Fruit fly (Drosophila melanogaster) whole organism, embryonic: ENCODE data around the gene ND-B16.6.

Experiments used
- Ada2b ChIP-seq: fragments of 200-800 bp; sonication (Bioruptor generic); IDR thresholded peaks from 2 replicates; pipeline ENCODE4 v1.3.6; 2022; ENCODE audit warnings: missing biosample characterization, missing genetic modification characterization
- CG1024 ChIP-seq: fragments of 200-800 bp; sonication (Bioruptor generic); IDR thresholded peaks from 2 replicates; pipeline ENCODE4 v1.3.6; 2022; ENCODE audit warnings: missing biosample characterization, missing genetic modification characterization
- CG10366 ChIP-seq: fragments of 200-800 bp; sonication (Bioruptor generic); IDR thresholded peaks from 2 replicates; pipeline ENCODE4 v1.3.6; 2022; ENCODE audit warnings: missing biosample characterization, missing genetic modification characterization
- CG11560 ChIP-seq: fragments of 200-800 bp; sonication (Bioruptor generic); IDR thresholded peaks from 3 replicates; pipeline ENCODE4 v1.3.6; 2022; ENCODE audit warnings: missing biosample characterization, missing genetic modification characterization
- CG12104 ChIP-seq: fragments of 200-800 bp; sonication (Bioruptor generic); optimal IDR thresholded peaks from 3 replicates; lab custom pipeline; 2016; ENCODE audit warnings: missing biosample characterization, missing genetic modification characterization
- CG12219 ChIP-seq: fragments of 200-800 bp; sonication (Bioruptor generic); optimal IDR thresholded peaks from 3 replicates; lab custom pipeline; 2018; ENCODE audit warnings: missing biosample characterization, mild to moderate bottlenecking, missing genetic modification characterization
- CG15073 ChIP-seq: fragments of 200-800 bp; sonication (Bioruptor generic); optimal IDR thresholded peaks from 2 replicates; lab custom pipeline; 2016; ENCODE audit warnings: missing biosample characterization, missing genetic modification characterization
- CG16813 ChIP-seq: fragments of 200-800 bp; sonication (Bioruptor generic); IDR thresholded peaks from 3 replicates; pipeline ENCODE4 v1.3.6; 2022; ENCODE audit warnings: missing biosample characterization, missing genetic modification characterization; ENCODE audit not compliant: partially characterized antibody
- CG17829 ChIP-seq: fragments of 200-800 bp; optimal IDR thresholded peaks from 2 replicates; lab custom pipeline; 2019; ENCODE audit warnings: missing biosample characterization, mild to moderate bottlenecking, missing genetic modification characterization, moderate library complexity
- CG18599 ChIP-seq: fragments of 200-800 bp; sonication (Bioruptor generic); optimal IDR thresholded peaks from 3 replicates; lab custom pipeline; 2017; ENCODE audit warnings: missing biosample characterization, missing genetic modification characterization, mild to moderate bottlenecking, moderate library complexity, missing genetic modification reagents
- CG2678 ChIP-seq: fragments of 200-800 bp; sonication (Bioruptor generic); optimal IDR thresholded peaks from 3 replicates; lab custom pipeline; 2019; ENCODE audit warnings: missing biosample characterization, mild to moderate bottlenecking, missing genetic modification characterization, moderate library complexity
- CG30020 ChIP-seq: fragments of 200-800 bp; optimal IDR thresholded peaks from 2 replicates; lab custom pipeline; 2019; ENCODE audit warnings: missing biosample characterization, mild to moderate bottlenecking, missing genetic modification characterization, moderate library complexity
- CG3163 ChIP-seq: fragments of 200-800 bp; sonication (Bioruptor generic); optimal IDR thresholded peaks from 3 replicates; lab custom pipeline; 2016; ENCODE audit warnings: missing biosample characterization, missing genetic modification characterization
- CG32532 ChIP-seq: fragments of 200-800 bp; sonication (Bioruptor generic); IDR thresholded peaks from 2 replicates; pipeline ENCODE4 v1.3.6; 2022; ENCODE audit warnings: missing biosample characterization, missing genetic modification characterization
- CG3281 ChIP-seq: fragments of 200-800 bp; sonication (Bioruptor generic); optimal IDR thresholded peaks from 3 replicates; lab custom pipeline; 2017; ENCODE audit warnings: missing biosample characterization, mild to moderate bottlenecking, missing genetic modification characterization
- CG34224 ChIP-seq: fragments of 200-800 bp; sonication (Bioruptor generic); IDR thresholded peaks from 3 replicates; pipeline ENCODE4 v1.3.6; 2022; ENCODE audit warnings: missing biosample characterization, missing genetic modification characterization; ENCODE audit not compliant: partially characterized antibody
- CG6654 ChIP-seq: fragments of 200-800 bp; sonication (Bioruptor generic); optimal IDR thresholded peaks from 2 replicates; lab custom pipeline; 2017; ENCODE audit warnings: missing biosample characterization, mild to moderate bottlenecking, missing genetic modification characterization
- CG8281 ChIP-seq: fragments of 200-800 bp; sonication (Bioruptor generic); optimal IDR thresholded peaks from 2 replicates; lab custom pipeline; 2018; ENCODE audit warnings: missing biosample characterization, mild to moderate bottlenecking, missing genetic modification characterization, moderate library complexity
- CG8290 ChIP-seq, 3 experiments: fragments of 200-800 bp; sonication (Bioruptor generic); optimal IDR thresholded peaks; 2 replicates each; lab custom pipeline; 2016 to 2019; ENCODE audit warnings: missing biosample characterization in 3 of 3, missing genetic modification characterization in 3 of 3, mild to moderate bottlenecking in 2 of 3, moderate library complexity in 1 of 3
- CG8944 ChIP-seq: fragments of 200-800 bp; sonication (Bioruptor generic); optimal IDR thresholded peaks from 3 replicates; lab custom pipeline; 2016; ENCODE audit warnings: missing biosample characterization, missing genetic modification characterization
- CG9215 ChIP-seq: fragments of 200-800 bp; sonication (Bioruptor generic); IDR thresholded peaks from 2 replicates; pipeline ENCODE4 v1.3.6; 2022; ENCODE audit warnings: missing biosample characterization, missing genetic modification characterization
- CoRest ChIP-seq: fragments of 200-800 bp; sonication (Bioruptor generic); optimal IDR thresholded peaks from 3 replicates; lab custom pipeline; 2018; ENCODE audit warnings: missing biosample characterization, mild to moderate bottlenecking, missing genetic modification characterization, moderate library complexity
- Dfd ChIP-seq, 2 experiments: fragments of >200 bp; optimal IDR thresholded peaks; 2 replicates each; lab custom pipeline; 2017; ENCODE audit warnings: missing biosample characterization in 2 of 2, missing genetic modification characterization in 2 of 2
- E2f1 ChIP-seq: fragments of 200-800 bp; sonication (Bioruptor generic); IDR thresholded peaks from 2 replicates; pipeline ENCODE4 v1.3.6; 2022; ENCODE audit warnings: missing biosample characterization, missing genetic modification characterization
- HHEX ChIP-seq: fragments of 200-800 bp; sonication (Bioruptor generic); optimal IDR thresholded peaks from 3 replicates; lab custom pipeline; 2017; ENCODE audit warnings: missing biosample characterization, mild to moderate bottlenecking, missing genetic modification characterization, missing genetic modification reagents
- Hmr ChIP-seq: fragments of 200-800 bp; sonication (Bioruptor generic); optimal IDR thresholded peaks from 3 replicates; lab custom pipeline; 2017; ENCODE audit warnings: mild to moderate bottlenecking, missing biosample characterization, missing genetic modification reagents, missing genetic modification characterization
- Hsf ChIP-seq: fragments of 200-800 bp; sonication (Bioruptor generic); optimal IDR thresholded peaks from 3 replicates; lab custom pipeline; 2016; ENCODE audit warnings: missing biosample characterization, missing genetic modification characterization
- Kr ChIP-seq: fragments of 200-800 bp; sonication (Bioruptor generic); optimal IDR thresholded peaks from 2 replicates; lab custom pipeline; 2017; ENCODE audit warnings: missing biosample characterization, mild to moderate bottlenecking, missing genetic modification characterization
- Max ChIP-seq: fragments of 200-800 bp; sonication (Bioruptor generic); optimal IDR thresholded peaks from 2 replicates; lab custom pipeline; 2016; ENCODE audit warnings: missing biosample characterization, mild to moderate bottlenecking, missing genetic modification characterization
- Med ChIP-seq: fragments of 200-800 bp; sonication (Bioruptor generic); peaks from one replicate; lab custom pipeline; 2016; ENCODE audit warnings: missing biosample characterization, missing genetic modification characterization, mild to moderate bottlenecking, inconsistent platforms, moderate library complexity
- Nf-YA ChIP-seq: fragments of 200-800 bp; sonication (Bioruptor generic); IDR thresholded peaks from 2 replicates; pipeline ENCODE4 v1.3.6; 2022; ENCODE audit warnings: missing biosample characterization, missing genetic modification characterization
- ato ChIP-seq: fragments of 200-800 bp; sonication (Bioruptor generic); IDR thresholded peaks from 2 replicates; pipeline ENCODE4 v1.3.6; 2022; ENCODE audit warnings: missing biosample characterization, missing genetic modification characterization; ENCODE audit not compliant: partially characterized antibody
- bab2 ChIP-seq: fragments of 200-800 bp; sonication (Bioruptor generic); optimal IDR thresholded peaks from 2 replicates; lab custom pipeline; 2016; ENCODE audit warnings: missing biosample characterization, missing genetic modification characterization
- bsh ChIP-seq, 2 experiments: fragments of 200-800 bp; sonication (Bioruptor generic); optimal IDR thresholded peaks; 2 replicates each; lab custom pipeline; 2017 to 2018; ENCODE audit warnings: mild to moderate bottlenecking in 2 of 2, missing biosample characterization in 2 of 2, missing genetic modification characterization in 2 of 2, moderate library complexity in 1 of 2
- chm ChIP-seq: fragments of 200-800 bp; sonication (Bioruptor generic); IDR thresholded peaks from 2 replicates; pipeline ENCODE4 v1.3.6; 2022; ENCODE audit warnings: missing biosample characterization, missing genetic modification characterization
- ci ChIP-seq: fragments of 200-800 bp; sonication (Bioruptor generic); IDR thresholded peaks from 3 replicates; pipeline ENCODE4 v1.3.6; 2022; ENCODE audit warnings: missing biosample characterization, missing genetic modification characterization
- fd3F ChIP-seq: fragments of 200-800 bp; sonication (Bioruptor generic); optimal IDR thresholded peaks from 2 replicates; lab custom pipeline; 2018; ENCODE audit warnings: missing biosample characterization, mild to moderate bottlenecking, missing genetic modification characterization, moderate library complexity
- hth ChIP-seq: fragments of >200 bp; optimal IDR thresholded peaks from 2 replicates; lab custom pipeline; 2017; ENCODE audit warnings: inconsistent platforms
- lab ChIP-seq: fragments of 200-800 bp; sonication (Bioruptor generic); optimal IDR thresholded peaks from 3 replicates; lab custom pipeline; 2017; ENCODE audit warnings: missing biosample characterization, missing genetic modification characterization, mild to moderate bottlenecking, moderate library complexity, missing genetic modification reagents
- lmd ChIP-seq: fragments of 200-800 bp; sonication (Bioruptor generic); IDR thresholded peaks from 2 replicates; pipeline ENCODE4 v1.3.6; 2022; ENCODE audit warnings: missing biosample characterization, missing genetic modification characterization
- lov ChIP-seq, 2 experiments: fragments of 200-800 bp in 1 of 2; fragments of >200 bp in 1 of 2; sonication (Bioruptor generic) in 1 of 2; IDR thresholded peaks in 1 of 2; optimal IDR thresholded peaks in 1 of 2; 2 replicates in 1 of 2; 3 replicates in 1 of 2; pipeline versions ENCODE4 v1.3.6 to Lab custom; 2017 to 2022; ENCODE audit warnings: missing biosample characterization in 1 of 2, missing genetic modification characterization in 1 of 2
- luna ChIP-seq: fragments of 200-800 bp; sonication (Bioruptor generic); optimal IDR thresholded peaks from 2 replicates; lab custom pipeline; 2016; ENCODE audit warnings: missing biosample characterization, missing genetic modification characterization
- p53 ChIP-seq: fragments of 200-800 bp; sonication (Bioruptor generic); optimal IDR thresholded peaks from 2 replicates; lab custom pipeline; 2016; ENCODE audit warnings: missing biosample characterization, missing genetic modification characterization
- scrt ChIP-seq: fragments of 200-800 bp; sonication (Bioruptor generic); optimal IDR thresholded peaks from 2 replicates; lab custom pipeline; 2018; ENCODE audit warnings: missing biosample characterization, mild to moderate bottlenecking, missing genetic modification characterization, moderate library complexity
- so ChIP-seq: fragments of 200-800 bp; sonication (Bioruptor generic); IDR thresholded peaks from 3 replicates; pipeline ENCODE4 v1.3.6; 2022; ENCODE audit warnings: missing biosample characterization, missing genetic modification characterization
- sr ChIP-seq: fragments of 200-800 bp; sonication (Bioruptor generic); IDR thresholded peaks from 3 replicates; pipeline ENCODE4 v1.3.6; 2022; ENCODE audit warnings: missing biosample characterization, missing genetic modification characterization
- stc ChIP-seq: fragments of 200-800 bp; sonication (Bioruptor generic); IDR thresholded peaks from 2 replicates; pipeline ENCODE4 v1.3.6; 2022; ENCODE audit warnings: missing biosample characterization, missing genetic modification characterization
- trh ChIP-seq: fragments of 200-800 bp; sonication (Bioruptor generic); optimal IDR thresholded peaks from 2 replicates; lab custom pipeline; 2016; ENCODE audit warnings: missing biosample characterization, missing genetic modification characterization
- z ChIP-seq: fragments of 200-800 bp; sonication (Bioruptor generic); IDR thresholded peaks from 3 replicates; pipeline ENCODE4 v1.3.6; 2022; ENCODE audit warnings: missing biosample characterization, missing genetic modification characterization

Gene ND-B16.6

DNA sequence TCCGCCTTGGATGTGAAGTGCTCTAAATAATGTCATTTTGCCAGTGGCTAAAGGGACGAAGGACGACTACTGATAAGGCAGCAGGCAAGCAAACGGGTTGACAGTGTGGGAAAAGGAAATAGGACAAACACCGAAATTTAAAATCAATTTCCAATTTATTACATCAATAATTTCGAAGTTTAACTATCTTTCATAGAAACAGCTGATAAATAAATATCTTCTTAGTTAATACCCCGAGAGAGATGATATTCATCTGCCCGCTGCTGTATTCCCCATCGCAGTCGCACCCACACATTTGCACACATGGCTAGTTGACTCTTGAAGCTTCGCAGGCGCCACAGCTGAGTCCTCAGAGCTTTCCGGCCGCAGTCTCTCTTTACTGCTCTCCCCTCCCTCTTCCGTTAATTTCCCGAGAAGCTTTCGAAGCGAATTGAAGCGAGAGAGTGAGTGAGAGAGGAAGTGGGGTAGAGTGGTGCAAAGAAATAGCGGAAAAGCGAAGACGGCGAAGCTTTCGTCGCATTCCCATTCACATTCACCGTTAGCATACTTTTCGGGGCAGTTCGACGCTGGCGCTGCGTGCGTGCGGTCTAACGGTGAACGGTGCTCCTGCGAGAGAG lies 33.2 kb downstream of the ND-B16.6 start (continued):
- TF ChIP-seq CG8281 (tag; lab: Kevin White, UChicago) (no peak), CG11560 (tag; lab: Robert Waterston, UW) (0 out of 3 replicates have a peak, but pooled peaks have one; percentile 31), Ada2b (peak; percentile 75), lmd (GFP tag; lab: Robert Waterston, UW) (peak; percentile 70), Hmr (peak; percentile 85), CG3163 (GFP tag; lab: Kevin White, UChicago) (peak; percentile 7), CG30020 (tag; lab: Kevin White, UChicago) (no peak), trh (no peak), CoRest (tag; lab: Kevin White, UChicago) (peak; percentile 65), bab2 (GFP tag; lab: Kevin White, UChicago) (peak; percentile 53), CG3281 (GFP tag; lab: Kevin White, UChicago) (peak; percentile 78), CG12219 (GFP tag; lab: Kevin White, UChicago) (peak; percentile 49), CG9215 (GFP tag; lab: Robert Waterston, UW) (peak; percentile 51; the same call in 1 of the 2 replicates), hth (no peak), so (GFP tag; lab: Robert Waterston, UW) (peak; percentile 55; the same call in 1 of the 3 replicates), CG17829 (tag; lab: Kevin White, UChicago) (no peak), Kr (GFP tag; lab: Kevin White, UChicago) (no peak), sr (no peak), Dfd (GFP tag; optimal IDR thresholded peaks at IDR 0.05; lab: Kevin White, UChicago) (no peak), chm (GFP tag; lab: Robert Waterston, UW) (peak; percentile 66; the same call in 1 of the 2 replicates), CG8944 (GFP tag; lab: Kevin White, UChicago) (peak; percentile 36), E2f1 (GFP tag; lab: Robert Waterston, UW) (peak; percentile 58), CG15073 (GFP tag; lab: Kevin White, UChicago) (no peak), fd3F (GFP tag; lab: Kevin White, UChicago) (peak; percentile 60), CG8290 (GFP tag; optimal IDR thresholded peaks at IDR 0.05; lab: Kevin White, UChicago) (no peak), CG8290 (tag; optimal IDR thresholded peaks at IDR 0.05; lab: Kevin White, UChicago) (peak in 1 of 2 experiments; percentile 83), CG12104 (peak; percentile 24), Nf-YA (no peak), z (no peak), scrt (peak; percentile 48), bsh (GFP tag; optimal IDR thresholded peaks at IDR 0.05; lab: Kevin White, UChicago) (peak in 1 of 2 experiments; percentile 49), CG1024 (GFP tag; lab: Robert Waterston, UW) (no peak), Max (peak; percentile 35), CG10366 (peak; percentile 60), luna (no peak), lov (optimal IDR thresholded peaks at IDR 0.05; lab: Kevin White, UChicago) (no peak), lov (GFP tag; IDR thresholded peaks at IDR 0.05; lab: Robert Waterston, UW) (no peak), CG18599 (GFP tag; lab: Kevin White, UChicago) (peak; percentile 90), Med (peak; percentile 90), HHEX (GFP tag; lab: Kevin White, UChicago) (peak; percentile 73), Hsf (GFP tag; lab: Kevin White, UChicago) (peak; percentile 60), stc (GFP tag; lab: Robert Waterston, UW) (peak; percentile 68), ci (GFP tag; lab: Robert Waterston, UW) (peak; percentile 79), CG32532 (GFP tag; lab: Robert Waterston, UW) (peak; percentile 77), CG34224 (GFP tag; lab: Robert Waterston, UW) (no peak), CG16813 (GFP tag; lab: Robert Waterston, UW) (no peak), p53 (no peak), ato (no peak), lab (GFP tag; lab: Kevin White, UChicago) (peak; percentile 86), CG6654 (GFP tag; lab: Kevin White, UChicago) (no peak), CG2678 (tag; lab: Kevin White, UChicago) (peak; percentile 81)
